Worm (Caenorhabditis elegans) whole organism, dauer: ENCODE data around the gene F56F11.2.

Experiments used
- unc-62 ChIP-seq: sonication (generic microtip); optimal IDR thresholded peaks from 2 replicates; lab custom pipeline; 2017; ENCODE audit warnings: missing biosample characterization, missing genetic modification reagents, missing genetic modification characterization

Gene F56F11.2

DNA sequence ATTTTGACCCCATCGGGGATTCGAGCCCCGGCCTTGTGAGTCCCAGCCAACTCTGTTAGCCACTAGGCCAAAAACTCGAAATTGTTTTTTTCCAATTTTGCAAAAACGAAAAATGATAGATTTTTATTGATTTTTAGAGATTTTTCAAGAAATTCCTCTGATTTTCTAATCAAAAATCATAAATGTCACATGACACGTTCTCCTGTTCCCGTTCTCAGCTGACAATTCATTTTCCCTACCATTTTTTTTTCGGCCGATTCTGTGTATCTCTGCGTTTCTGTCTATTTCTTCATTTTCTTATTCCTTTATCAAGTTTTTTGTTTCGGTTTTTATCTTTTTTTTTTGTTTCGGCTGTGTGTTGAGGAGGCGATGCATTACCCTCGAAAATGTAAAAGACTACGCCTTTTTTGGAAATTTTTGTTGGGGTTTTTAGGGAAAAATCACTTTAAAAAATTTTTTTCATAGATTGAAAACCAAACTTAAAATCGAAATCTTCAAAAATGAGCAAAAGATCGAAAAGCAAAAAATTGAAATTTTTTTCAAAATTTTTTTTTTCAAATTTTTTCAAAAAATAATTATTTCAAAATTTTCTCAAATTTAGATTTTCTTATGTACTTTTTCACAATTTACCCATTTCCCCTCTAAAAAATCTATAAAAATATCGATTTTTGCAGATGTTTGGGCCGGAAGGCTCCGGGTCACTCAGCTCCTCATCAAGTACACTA, 7.8 kb upstream of the F56F11.2 start, which contains the start of gene klf-1:
Gene klf-1, plus strand, starts transcription at position 675 of the 725 bp plus-strand sequence.
- TF ChIP-seq unc-62 (GFP tag; lab: Kevin White, UChicago): no peak

DNA sequence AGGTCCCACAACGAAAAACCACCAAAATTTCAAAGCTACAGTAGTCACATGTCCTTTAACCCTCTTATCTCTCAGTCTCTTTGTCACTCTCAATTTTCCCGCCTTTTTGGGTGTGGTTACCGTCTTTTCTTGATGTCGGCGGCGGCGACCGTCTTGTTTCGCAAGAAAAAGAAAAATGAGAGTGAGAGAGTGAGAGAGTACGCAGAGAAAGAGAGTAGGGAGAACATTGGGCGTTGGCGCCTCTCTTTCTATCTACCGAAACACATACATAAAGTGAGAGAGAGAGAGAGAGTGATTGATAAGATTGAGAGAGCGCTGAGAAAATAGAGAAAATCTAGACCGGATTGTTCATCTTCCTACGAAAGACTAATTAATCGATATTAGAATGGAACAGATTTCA, 6.1 kb upstream of the F56F11.2 start:
- TF ChIP-seq unc-62 (GFP tag; lab: Kevin White, UChicago): no peak

DNA sequence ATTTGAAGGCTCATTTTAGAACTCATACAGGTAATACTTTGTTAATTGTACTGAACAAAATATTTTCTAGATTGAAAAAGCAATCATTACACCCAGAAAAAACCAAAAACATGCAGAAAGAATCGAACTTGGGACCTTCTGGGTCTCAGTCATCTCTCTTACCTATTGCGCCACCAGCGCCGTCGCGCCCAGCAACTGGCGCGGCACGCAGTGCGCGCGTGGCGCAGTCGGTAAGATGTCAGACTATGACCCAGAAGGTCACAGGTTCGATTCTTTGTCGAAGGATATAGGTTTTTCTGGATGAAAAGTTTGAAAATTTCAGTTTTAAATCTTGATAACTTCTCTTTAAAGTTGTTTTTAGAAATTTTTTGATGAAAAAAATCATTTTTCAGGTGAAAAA, 2.4 kb upstream of the F56F11.2 start:
- TF ChIP-seq unc-62 (GFP tag; lab: Kevin White, UChicago): no peak

DNA sequence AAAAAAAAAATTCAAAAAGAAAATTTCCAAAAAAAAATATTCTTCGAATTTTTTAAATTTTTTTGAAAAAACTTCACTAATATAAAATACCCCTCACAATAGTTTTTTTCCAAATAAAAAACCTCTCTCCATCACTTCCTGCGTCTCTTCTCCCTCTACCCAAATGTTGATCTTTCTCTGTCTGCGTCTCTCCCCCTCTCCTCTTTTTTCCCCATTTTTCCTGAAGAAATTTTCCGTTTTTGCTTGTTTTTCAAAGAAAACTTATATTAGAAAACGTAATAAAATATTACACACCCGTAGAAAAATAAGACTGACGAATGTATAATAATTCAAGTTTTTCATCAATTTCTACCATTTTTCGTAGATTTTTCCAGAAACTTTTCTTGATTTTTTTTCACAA, 972 bp upstream of the F56F11.2 start:
- TF ChIP-seq unc-62 (GFP tag; lab: Kevin White, UChicago): no peak

DNA sequence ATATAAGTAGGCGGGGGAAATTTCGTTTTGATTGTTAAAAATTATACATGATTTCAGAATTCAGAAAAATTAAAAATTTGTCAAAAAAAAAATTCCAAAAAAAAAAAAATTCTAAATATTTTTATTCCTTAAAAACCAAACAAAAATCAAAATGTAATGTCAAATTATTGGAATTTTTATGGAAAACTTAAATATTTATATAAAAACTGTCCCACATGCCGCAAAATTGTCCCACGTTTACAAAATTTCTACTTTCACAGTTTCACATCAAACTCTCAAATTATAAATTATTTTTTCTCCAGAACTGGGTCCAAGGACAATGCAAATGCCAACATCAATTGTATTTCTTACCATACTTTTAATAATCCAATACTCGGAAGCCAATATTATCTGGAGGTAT, 9.4 kb downstream of the F56F11.2 start, which contains the start of gene F56F11.1:
Gene F56F11.1, plus strand, starts transcription at position 301 of the 400 bp plus-strand sequence.
- TF ChIP-seq unc-62 (GFP tag; lab: Kevin White, UChicago): no peak

DNA sequence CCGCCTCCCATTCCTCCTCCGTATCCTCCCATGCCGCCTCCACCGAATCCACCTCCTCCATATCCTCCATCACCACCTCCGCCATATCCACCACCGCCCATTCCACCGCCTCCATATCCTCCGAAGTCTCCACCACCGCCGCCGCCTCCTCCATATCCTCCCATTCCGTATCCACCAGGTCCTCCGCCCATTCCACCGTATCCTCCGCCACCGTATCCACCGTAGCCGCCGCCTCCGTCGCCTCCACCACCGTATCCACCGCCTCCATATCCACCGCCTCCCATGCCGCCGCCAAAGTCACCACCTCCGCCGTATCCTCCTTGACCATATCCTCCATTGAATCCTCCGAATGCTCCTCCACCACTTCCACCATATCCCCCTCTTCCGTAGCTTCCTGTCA, 17.6 kb downstream of the F56F11.2 start:
- no peak for TF ChIP-seq unc-62 (GFP tag; lab: Kevin White, UChicago)

DNA sequence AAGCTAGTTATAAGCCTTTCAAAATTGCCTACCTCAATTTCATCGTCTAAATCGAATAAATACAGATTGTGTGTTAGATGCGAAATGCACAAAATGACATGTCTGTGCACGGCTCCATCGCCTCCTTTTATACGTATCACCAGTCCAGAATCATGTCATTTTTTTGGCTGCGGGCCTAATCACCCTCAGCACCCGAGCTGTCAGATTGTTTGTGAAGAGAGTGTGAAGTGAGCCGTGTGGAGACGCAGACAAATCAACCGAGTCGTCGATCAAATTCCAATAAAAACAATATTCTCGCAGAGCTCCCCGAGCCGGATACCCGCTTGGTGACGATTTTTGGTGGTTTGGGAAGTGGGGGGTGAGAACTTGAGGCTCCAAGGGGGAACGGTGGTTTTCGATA, 19.0 kb downstream of the F56F11.2 start, which contains the start of gene idpa-1:
Gene idpa-1, minus strand, starts transcription at position 101 of the 400 bp plus-strand sequence.
- no peak for TF ChIP-seq unc-62 (GFP tag; lab: Kevin White, UChicago)

DNA sequence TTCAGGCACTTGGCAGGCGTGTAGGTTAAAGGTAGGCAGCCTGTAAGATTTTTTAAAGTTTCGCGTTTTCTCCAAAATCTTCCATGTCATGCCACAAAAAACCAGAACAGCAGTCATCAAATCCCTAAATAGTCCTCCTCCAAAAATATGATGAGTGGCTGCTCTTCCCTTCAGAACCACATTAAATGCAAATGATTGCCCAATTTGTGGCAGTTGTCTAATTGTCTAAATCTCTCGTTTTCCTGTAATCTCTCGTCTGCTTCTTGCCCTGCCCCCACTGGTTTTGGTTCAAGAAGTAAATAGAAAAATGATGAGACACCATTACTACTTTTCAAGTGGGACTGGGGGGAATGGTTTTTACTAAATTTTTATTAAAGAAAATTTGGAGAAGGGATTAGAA, 22.1 kb downstream of the F56F11.2 start:
- no peak for TF ChIP-seq unc-62 (GFP tag; lab: Kevin White, UChicago)

DNA sequence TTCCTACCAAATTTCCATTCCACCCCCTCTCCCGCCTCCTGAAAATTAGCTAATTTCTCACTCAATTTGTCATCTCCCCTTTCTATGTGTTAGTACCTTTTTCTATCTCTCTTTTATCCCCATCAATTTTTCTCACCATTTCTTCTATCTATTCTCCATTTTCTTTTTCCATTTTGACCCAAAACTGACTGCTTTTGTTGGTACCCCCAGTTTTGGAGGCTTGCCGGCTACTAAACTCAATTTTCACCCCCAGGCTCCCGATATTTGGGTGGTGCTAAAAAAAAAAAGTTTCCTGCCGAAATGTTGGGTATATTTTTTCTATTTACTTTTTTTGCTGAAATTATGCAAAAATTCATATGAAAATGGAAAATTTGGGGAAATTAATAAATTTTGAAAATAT, 25.7 kb downstream of the F56F11.2 start:
- no peak for TF ChIP-seq unc-62 (GFP tag; lab: Kevin White, UChicago)

DNA sequence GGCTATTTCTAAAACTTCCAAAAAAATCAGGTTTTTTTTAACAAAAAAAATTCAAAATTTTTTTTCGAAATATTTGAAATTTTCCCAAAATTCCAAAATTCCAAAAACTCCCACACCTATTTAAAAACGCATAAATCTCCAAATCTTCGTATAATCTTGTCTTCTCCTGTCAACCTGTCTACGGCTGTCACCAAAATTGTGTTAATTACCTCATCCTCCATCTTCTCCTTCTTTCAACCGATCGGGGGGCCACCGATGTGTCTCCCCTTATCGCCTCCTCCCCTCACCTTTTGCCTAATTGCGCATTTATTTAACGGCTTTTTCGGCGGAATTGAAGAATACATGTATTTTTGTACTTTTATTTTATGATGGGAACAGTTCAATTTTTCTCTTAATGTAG, 26.8 kb downstream of the F56F11.2 start:
- TF ChIP-seq unc-62 (GFP tag; lab: Kevin White, UChicago): no peak

DNA sequence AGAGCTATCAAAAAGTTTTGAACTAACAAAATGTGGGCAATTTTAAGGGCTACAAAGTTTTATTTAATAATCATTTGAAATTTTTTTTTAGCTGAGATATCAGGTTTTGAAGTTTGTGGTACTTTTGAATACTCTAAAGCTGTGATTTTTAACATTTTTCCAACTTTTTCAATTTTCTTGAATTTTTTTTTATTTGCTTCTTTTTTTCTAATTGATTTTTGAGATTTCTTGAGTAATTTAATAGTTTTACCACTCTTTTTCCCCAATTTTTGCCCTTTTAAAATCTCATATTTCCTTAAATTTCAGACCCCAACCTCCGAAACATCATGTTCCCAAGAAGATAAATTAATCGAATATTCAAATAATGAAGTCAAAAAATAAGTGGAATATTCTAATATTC, 28.5 kb downstream of the F56F11.2 start, which contains the start of gene cdh-1:
Gene cdh-1, plus strand, starts transcription at position 301 of the 400 bp plus-strand sequence.
- TF ChIP-seq unc-62 (GFP tag; lab: Kevin White, UChicago): no peak

DNA sequence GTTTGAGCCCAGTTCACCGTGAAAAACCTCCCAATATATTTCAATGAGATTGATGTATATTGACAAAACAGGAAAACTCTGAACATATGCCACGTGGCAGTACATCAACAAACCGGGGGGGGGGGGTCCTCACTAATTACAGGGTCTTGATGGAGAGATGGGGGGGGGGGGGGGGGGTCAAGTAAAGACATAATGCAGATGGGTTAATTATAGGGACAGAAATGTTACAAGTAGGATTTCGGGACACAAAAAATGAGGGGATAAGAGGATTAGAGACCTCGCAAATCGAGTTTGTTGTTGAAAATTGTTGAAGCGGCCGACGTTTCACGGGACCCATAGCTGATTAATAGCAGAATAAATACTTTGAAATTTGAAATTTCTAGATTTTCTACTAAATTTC, 30.8 kb downstream of the F56F11.2 start:
- no peak for TF ChIP-seq unc-62 (GFP tag; lab: Kevin White, UChicago)

DNA sequence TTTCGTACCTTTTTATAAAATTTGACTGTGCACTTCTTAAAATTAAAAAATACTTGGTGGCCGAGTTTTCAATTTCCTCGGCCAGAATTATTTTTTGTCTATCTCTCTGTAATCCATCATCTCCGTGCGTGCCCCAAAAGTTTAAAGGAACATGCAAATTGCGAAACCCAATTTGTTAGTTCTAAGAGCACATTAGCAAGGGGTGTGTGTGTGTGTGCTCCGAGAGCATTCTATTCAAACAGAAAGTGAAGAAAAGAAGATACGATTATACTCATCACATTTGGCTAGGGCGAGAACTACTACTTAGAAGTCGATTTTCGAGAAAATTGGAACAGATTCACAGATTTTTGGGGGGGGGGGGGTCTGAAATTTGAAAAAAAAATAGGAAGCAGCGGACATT, 31.9 kb downstream of the F56F11.2 start:
- TF ChIP-seq unc-62 (GFP tag; lab: Kevin White, UChicago): no peak

DNA sequence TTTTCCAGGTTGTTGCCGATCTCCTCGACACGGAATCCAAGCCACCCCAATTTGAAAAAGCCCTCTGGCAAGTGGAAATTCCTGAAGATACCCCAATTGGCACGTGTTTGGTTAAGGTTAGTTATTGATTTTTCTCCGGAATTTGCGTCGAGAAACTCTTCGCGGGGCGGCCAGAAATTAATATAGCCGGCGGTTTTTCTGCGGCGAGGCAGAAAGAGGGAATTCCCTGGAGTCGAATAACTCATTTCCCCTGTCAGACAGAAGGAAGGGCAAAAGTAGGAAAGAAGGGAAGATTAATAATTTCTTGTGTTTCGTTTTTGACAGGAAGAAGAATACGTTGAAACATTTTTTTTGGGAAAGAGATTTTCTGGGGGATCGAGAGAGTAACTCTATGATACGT, 36.6 kb downstream of the F56F11.2 start:
- TF ChIP-seq unc-62 (GFP tag; lab: Kevin White, UChicago): no peak

DNA sequence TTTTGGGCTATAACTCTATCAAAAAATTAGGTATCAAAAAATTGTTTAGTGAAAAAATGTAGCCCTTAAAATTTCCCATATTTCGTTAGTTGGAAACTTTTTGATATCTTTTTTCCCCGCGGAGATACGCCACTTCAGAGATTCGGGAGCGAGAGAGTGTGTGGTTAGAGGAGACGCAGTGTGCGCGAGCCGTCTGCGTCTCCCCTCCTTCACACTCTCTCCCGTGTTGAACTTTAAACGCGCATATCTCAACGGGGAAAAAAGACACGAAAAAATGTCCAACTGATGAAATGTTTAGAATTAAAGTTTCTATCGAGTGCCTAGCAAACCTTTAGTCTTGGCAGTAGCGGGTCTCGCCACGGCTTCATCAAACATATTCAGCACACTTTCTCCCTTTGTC, 38.2 kb downstream of the F56F11.2 start:
- TF ChIP-seq unc-62 (GFP tag; lab: Kevin White, UChicago): no peak

DNA sequence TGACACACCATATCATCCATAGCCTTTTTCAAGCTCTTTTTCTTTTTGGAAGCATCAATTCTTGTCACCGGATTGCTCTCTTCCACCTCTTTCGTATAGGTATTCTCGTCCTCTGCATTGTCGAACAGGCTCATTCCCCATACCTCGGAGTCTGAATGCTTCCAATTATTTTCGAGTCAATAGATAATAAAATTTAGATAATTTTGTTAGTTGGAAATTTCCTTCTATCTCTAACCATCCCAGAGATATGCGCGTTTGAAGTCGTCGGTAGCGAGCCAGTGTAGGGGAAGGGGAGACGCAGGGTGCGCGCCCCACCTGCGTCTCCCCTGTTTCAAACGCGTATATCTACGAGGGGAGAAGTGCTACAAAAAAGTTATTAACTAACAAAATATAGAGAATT, 38.8 kb downstream of the F56F11.2 start:
- TF ChIP-seq unc-62 (GFP tag; lab: Kevin White, UChicago): no peak

DNA sequence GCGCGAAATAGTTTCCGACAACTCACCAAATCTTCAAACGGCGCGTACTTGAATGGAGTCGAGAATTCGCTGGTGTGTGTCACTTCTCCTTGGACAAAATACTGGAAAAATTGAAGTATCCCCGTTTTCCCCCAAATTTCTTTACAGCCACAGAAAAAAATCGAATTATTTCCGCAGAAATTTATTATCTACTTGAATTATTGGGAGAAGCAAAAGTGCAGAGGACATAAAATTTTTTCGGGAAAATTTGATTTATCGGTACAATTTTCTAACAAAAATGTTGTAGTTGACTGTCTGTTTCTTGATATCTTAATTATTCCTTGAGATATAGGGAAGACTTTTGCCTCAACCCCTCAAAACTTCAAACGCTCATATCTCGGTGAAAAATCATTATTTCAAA, 40.9 kb downstream of the F56F11.2 start, which contains the start of gene R10F2.4:
Gene R10F2.4, minus strand, starts transcription at position 101 of the 400 bp plus-strand sequence.
- TF ChIP-seq unc-62 (GFP tag; lab: Kevin White, UChicago): no peak
